Worm (Caenorhabditis elegans) whole organism, L4/young adult: ENCODE results near the gene lsd-1.

Experiments
- W03F9.2 ChIP-seq: fragments of 150-350 bp; optimal IDR thresholded peaks from 2 replicates; lab custom pipeline; 2014; ENCODE audit warnings: missing biosample characterization, missing genetic modification characterization
- dao-5 ChIP-seq: sonication (generic microtip); optimal IDR thresholded peaks from 2 replicates; lab custom pipeline; 2016; ENCODE audit warnings: missing genotype, missing genetic modification characterization, moderate library complexity, missing compliant biosample characterization
- him-1 ChIP-seq: sonication (generic microtip); optimal IDR thresholded peaks from 2 replicates; lab custom pipeline; 2016; ENCODE audit warnings: missing genotype, missing genetic modification reagents, missing genetic modification characterization, missing compliant biosample characterization

DNA sequence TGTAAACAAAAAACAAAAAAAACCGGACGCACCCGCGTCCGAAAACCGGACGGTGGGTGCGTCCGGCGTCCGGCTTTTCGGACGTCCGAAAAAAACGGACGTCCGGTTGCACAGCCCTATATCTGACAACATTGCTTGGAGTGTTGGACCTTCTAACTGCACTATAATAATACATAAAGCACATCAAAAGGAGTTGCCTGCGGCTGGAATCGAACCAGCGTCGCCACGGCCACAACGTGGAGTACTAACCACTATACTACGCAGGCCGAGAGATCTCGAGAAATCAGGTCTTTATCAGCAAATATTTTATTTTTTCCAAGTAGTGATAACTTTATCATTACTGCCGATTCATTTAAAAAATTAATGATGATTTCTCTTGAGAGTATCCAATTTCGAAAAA lies 44.7 kb downstream of the lsd-1 start:
- TF ChIP-seq him-1 (tag; lab: Kevin White, UChicago) (no peak), W03F9.2 (tag; lab: Kevin White, UChicago) (no peak), dao-5 (tag; lab: Kevin White, UChicago) (no peak)
